Fruit fly (Drosophila melanogaster) whole organism, embryonic: ENCODE measurements around the gene cv-c.
A peak's percentile ranks its signal among the peaks of the same experiment; 100 is the strongest.

Experiments used
- Bgb ChIP-seq: fragments of 200-800 bp; sonication (Bioruptor generic); IDR thresholded peaks from 2 replicates; pipeline ENCODE4 v1.3.6; 2022; ENCODE audit warnings: missing biosample characterization, missing genetic modification characterization; ENCODE audit not compliant: partially characterized antibody
- CG10267 ChIP-seq: fragments of 200-800 bp; sonication (Bioruptor generic); optimal IDR thresholded peaks from 2 replicates; lab custom pipeline; 2018; ENCODE audit warnings: missing biosample characterization, mild to moderate bottlenecking, missing genetic modification characterization, moderate library complexity
- CG11398 ChIP-seq: fragments of 200-800 bp; sonication (Bioruptor generic); optimal IDR thresholded peaks from 2 replicates; lab custom pipeline; 2016; ENCODE audit warnings: missing biosample characterization, missing genetic modification characterization
- CG11560 ChIP-seq: fragments of 200-800 bp; sonication (Bioruptor generic); IDR thresholded peaks from 3 replicates; pipeline ENCODE4 v1.3.6; 2022; ENCODE audit warnings: missing biosample characterization, missing genetic modification characterization
- CG1529 ChIP-seq: fragments of 200-800 bp; sonication (Bioruptor generic); optimal IDR thresholded peaks from 3 replicates; lab custom pipeline; 2018; ENCODE audit warnings: missing biosample characterization, missing genetic modification characterization
- CG15601 ChIP-seq: fragments of 200-800 bp; sonication (Bioruptor generic); optimal IDR thresholded peaks from 3 replicates; lab custom pipeline; 2019; ENCODE audit warnings: missing biosample characterization, mild to moderate bottlenecking, missing genetic modification characterization, moderate library complexity
- CG16813 ChIP-seq: fragments of 200-800 bp; sonication (Bioruptor generic); IDR thresholded peaks from 3 replicates; pipeline ENCODE4 v1.3.6; 2022; ENCODE audit warnings: missing biosample characterization, missing genetic modification characterization; ENCODE audit not compliant: partially characterized antibody
- CG17186 ChIP-seq: fragments of 200-800 bp; sonication (Bioruptor generic); optimal IDR thresholded peaks from 3 replicates; lab custom pipeline; 2017; ENCODE audit warnings: missing biosample characterization, missing genetic modification reagents, missing genetic modification characterization
- CG17829 ChIP-seq: fragments of 200-800 bp; optimal IDR thresholded peaks from 2 replicates; lab custom pipeline; 2019; ENCODE audit warnings: missing biosample characterization, mild to moderate bottlenecking, missing genetic modification characterization, moderate library complexity
- CG1832 ChIP-seq: fragments of 200-800 bp; sonication (Bioruptor generic); optimal IDR thresholded peaks from 2 replicates; lab custom pipeline; 2017; ENCODE audit warnings: missing biosample characterization, mild to moderate bottlenecking, missing genetic modification characterization, inconsistent platforms
- CG18764 ChIP-seq: fragments of 200-800 bp; sonication (Bioruptor generic); optimal IDR thresholded peaks from 3 replicates; lab custom pipeline; 2016; ENCODE audit warnings: missing biosample characterization, missing genetic modification characterization
- CG2116 ChIP-seq: fragments of 200-800 bp; sonication (Bioruptor generic); optimal IDR thresholded peaks from 3 replicates; lab custom pipeline; 2018; ENCODE audit warnings: missing biosample characterization, mild to moderate bottlenecking, missing genetic modification characterization
- CG2129 ChIP-seq: fragments of 200-800 bp; sonication (Bioruptor generic); IDR thresholded peaks from 2 replicates; pipeline ENCODE4 v1.3.6; 2022; ENCODE audit warnings: missing biosample characterization, missing genetic modification characterization; ENCODE audit not compliant: partially characterized antibody
- CG2678 ChIP-seq: fragments of 200-800 bp; sonication (Bioruptor generic); optimal IDR thresholded peaks from 3 replicates; lab custom pipeline; 2019; ENCODE audit warnings: missing biosample characterization, mild to moderate bottlenecking, missing genetic modification characterization, moderate library complexity
- CG32532 ChIP-seq: fragments of 200-800 bp; sonication (Bioruptor generic); IDR thresholded peaks from 2 replicates; pipeline ENCODE4 v1.3.6; 2022; ENCODE audit warnings: missing biosample characterization, missing genetic modification characterization
- CG4328 ChIP-seq: fragments of 200-800 bp; sonication (Bioruptor generic); optimal IDR thresholded peaks from 3 replicates; lab custom pipeline; 2017; ENCODE audit warnings: missing biosample characterization, missing genetic modification reagents, missing genetic modification characterization
- CG4820 ChIP-seq: fragments of 200-800 bp; sonication (Bioruptor generic); optimal IDR thresholded peaks from 3 replicates; lab custom pipeline; 2016; ENCODE audit warnings: missing biosample characterization, missing genetic modification characterization
- CG6272 ChIP-seq: fragments of 200-800 bp; sonication (Bioruptor generic); IDR thresholded peaks from 2 replicates; pipeline ENCODE4 v1.3.6; 2022; ENCODE audit warnings: missing biosample characterization, missing genetic modification characterization
- CG7928 ChIP-seq: fragments of 200-800 bp; sonication (Bioruptor generic); optimal IDR thresholded peaks from 2 replicates; lab custom pipeline; 2017; ENCODE audit warnings: missing biosample characterization, mild to moderate bottlenecking, missing genetic modification characterization
- CG8478 ChIP-seq: fragments of >200 bp; optimal IDR thresholded peaks from 2 replicates; lab custom pipeline; 2018
- CG9797 ChIP-seq: fragments of 200-800 bp; sonication (Bioruptor generic); optimal IDR thresholded peaks from 3 replicates; lab custom pipeline; 2018; ENCODE audit warnings: missing biosample characterization, mild to moderate bottlenecking, missing genetic modification characterization
- CG9932 ChIP-seq: fragments of 200-800 bp; sonication (Bioruptor generic); IDR thresholded peaks from 2 replicates; pipeline ENCODE4 v1.3.6; 2022; ENCODE audit warnings: missing biosample characterization, missing genetic modification characterization
- Drgx ChIP-seq: fragments of 200-800 bp; sonication (Bioruptor generic); IDR thresholded peaks from 2 replicates; pipeline ENCODE4 v1.3.6; 2022; ENCODE audit warnings: missing biosample characterization, missing genetic modification characterization
- Ets65A ChIP-seq: fragments of 200-800 bp; sonication (Bioruptor generic); peaks from one replicate; lab custom pipeline; 2016; ENCODE audit warnings: missing biosample characterization, missing genetic modification characterization
- Fer1 ChIP-seq: fragments of 200-800 bp; sonication (Bioruptor generic); optimal IDR thresholded peaks from 2 replicates; lab custom pipeline; 2017; ENCODE audit warnings: missing biosample characterization, mild to moderate bottlenecking, missing genetic modification characterization
- GATAe ChIP-seq: fragments of 200-800 bp; sonication (Bioruptor generic); conservative IDR thresholded peaks from 2 replicates; pipeline ENCODE4 v1.3.6; 2022; ENCODE audit warnings: missing biosample characterization, missing genetic modification characterization
- HLH4C ChIP-seq: fragments of 200-800 bp; sonication (Bioruptor generic); IDR thresholded peaks from 3 replicates; pipeline ENCODE4 v1.3.6; 2022; ENCODE audit warnings: missing biosample characterization, missing genetic modification characterization; ENCODE audit not compliant: partially characterized antibody
- Kr ChIP-seq: fragments of 200-800 bp; sonication (Bioruptor generic); optimal IDR thresholded peaks from 2 replicates; lab custom pipeline; 2017; ENCODE audit warnings: missing biosample characterization, mild to moderate bottlenecking, missing genetic modification characterization
- Lim3 ChIP-seq: fragments of 200-800 bp; sonication (Bioruptor generic); IDR thresholded peaks from 2 replicates; pipeline ENCODE4 v1.3.6; 2022; ENCODE audit warnings: missing biosample characterization, missing genetic modification characterization
- NFAT ChIP-seq: fragments of 200-800 bp; sonication (Bioruptor generic); IDR thresholded peaks from 2 replicates; pipeline ENCODE4 v1.3.6; 2022; ENCODE audit warnings: missing biosample characterization, missing genetic modification characterization
- PHDP ChIP-seq: fragments of 200-800 bp; sonication (Bioruptor generic); optimal IDR thresholded peaks from 3 replicates; lab custom pipeline; 2018; ENCODE audit warnings: missing biosample characterization, mild to moderate bottlenecking, missing genetic modification characterization, moderate library complexity
- Ptx1 ChIP-seq: fragments of 200-800 bp; sonication (Bioruptor generic); IDR thresholded peaks from 2 replicates; pipeline ENCODE4 v1.3.6; 2022; ENCODE audit warnings: missing biosample characterization, missing genetic modification characterization
- Rfx ChIP-seq: fragments of 200-800 bp; sonication (Bioruptor generic); IDR thresholded peaks from 2 replicates; pipeline ENCODE4 v1.3.6; 2022; ENCODE audit warnings: missing biosample characterization, missing genetic modification characterization
- Spps ChIP-seq: fragments of 200-800 bp; sonication (Bioruptor generic); optimal IDR thresholded peaks from 2 replicates; lab custom pipeline; 2018; ENCODE audit warnings: missing biosample characterization, mild to moderate bottlenecking, missing genetic modification characterization
- Taf1 ChIP-seq: fragments of 200-800 bp; sonication (Bioruptor generic); IDR thresholded peaks from 2 replicates; pipeline ENCODE4 v1.3.6; 2022; ENCODE audit warnings: missing biosample characterization, missing genetic modification characterization
- ash1 ChIP-seq: fragments of 200-800 bp; sonication (Bioruptor generic); optimal IDR thresholded peaks from 2 replicates; lab custom pipeline; 2018; ENCODE audit warnings: missing biosample characterization, mild to moderate bottlenecking, missing genetic modification characterization
- ato ChIP-seq: fragments of 200-800 bp; sonication (Bioruptor generic); IDR thresholded peaks from 2 replicates; pipeline ENCODE4 v1.3.6; 2022; ENCODE audit warnings: missing biosample characterization, missing genetic modification characterization; ENCODE audit not compliant: partially characterized antibody
- danr ChIP-seq: fragments of 200-800 bp; sonication (Bioruptor generic); IDR thresholded peaks from 2 replicates; pipeline ENCODE4 v1.3.6; 2022; ENCODE audit warnings: missing biosample characterization, missing genetic modification characterization
- dmrt99B ChIP-seq: fragments of 200-800 bp; sonication (Bioruptor generic); optimal IDR thresholded peaks from 2 replicates; lab custom pipeline; 2018; ENCODE audit warnings: missing biosample characterization, mild to moderate bottlenecking, missing genetic modification characterization, moderate library complexity
- en ChIP-seq: fragments of 200-800 bp; sonication (Bioruptor generic); optimal IDR thresholded peaks from 2 replicates; lab custom pipeline; 2016; ENCODE audit warnings: missing biosample characterization, missing genetic modification characterization
- esg ChIP-seq: fragments of 200-800 bp; sonication (Bioruptor generic); conservative IDR thresholded peaks from 2 replicates; pipeline ENCODE4 v1.3.6; 2022; ENCODE audit warnings: missing biosample characterization, missing genetic modification characterization
- eyg ChIP-seq: fragments of 200-800 bp; sonication (Bioruptor generic); optimal IDR thresholded peaks from 3 replicates; lab custom pipeline; 2016; ENCODE audit warnings: missing biosample characterization, missing genetic modification characterization
- hb ChIP-seq: fragments of 200-800 bp; sonication (Bioruptor generic); IDR thresholded peaks from 3 replicates; pipeline ENCODE4 v1.3.6; 2022; ENCODE audit warnings: missing biosample characterization, missing genetic modification characterization; ENCODE audit not compliant: partially characterized antibody
- hkb ChIP-seq, 2 experiments: fragments of 200-800 bp in 1 of 2; fragments of >200 bp in 1 of 2; sonication (Bioruptor generic) in 1 of 2; IDR thresholded peaks in 1 of 2; optimal IDR thresholded peaks in 1 of 2; 2 replicates each; pipeline versions ENCODE4 v1.3.6 to Lab custom; 2017 to 2022; ENCODE audit warnings: missing biosample characterization in 1 of 2, missing genetic modification characterization in 1 of 2
- hth ChIP-seq: fragments of >200 bp; optimal IDR thresholded peaks from 2 replicates; lab custom pipeline; 2017; ENCODE audit warnings: inconsistent platforms
- sim ChIP-seq: fragments of 200-800 bp; sonication (Bioruptor generic); IDR thresholded peaks from 2 replicates; pipeline ENCODE4 v1.3.6; 2022; ENCODE audit warnings: missing biosample characterization, missing genetic modification characterization
- sisA ChIP-seq: fragments of 200-800 bp; sonication (Bioruptor generic); IDR thresholded peaks from 2 replicates; pipeline ENCODE4 v1.3.6; 2022; ENCODE audit warnings: missing biosample characterization, missing genetic modification characterization
- tll ChIP-seq, 2 experiments: fragments of 200-800 bp in 1 of 2; fragments of >200 bp in 1 of 2; sonication (Bioruptor generic) in 1 of 2; optimal IDR thresholded peaks; 2 replicates each; lab custom pipeline; 2017 to 2019; ENCODE audit warnings: missing biosample characterization in 2 of 2, missing genetic modification characterization in 2 of 2, mild to moderate bottlenecking in 1 of 2, moderate library complexity in 1 of 2
- tx ChIP-seq: fragments of 200-800 bp; sonication (Bioruptor generic); optimal IDR thresholded peaks from 2 replicates; lab custom pipeline; 2016; ENCODE audit warnings: missing biosample characterization, missing genetic modification characterization
- vvl ChIP-seq: fragments of 200-800 bp; sonication (Bioruptor generic); IDR thresholded peaks from 2 replicates; pipeline ENCODE4 v1.3.6; 2022; ENCODE audit warnings: missing biosample characterization, missing genetic modification characterization
- wdn ChIP-seq: fragments of 200-800 bp; sonication (Bioruptor generic); IDR thresholded peaks from 2 replicates; pipeline ENCODE4 v1.3.6; 2022; ENCODE audit warnings: missing biosample characterization, missing genetic modification characterization

The cv-c gene

dm6 chr3R:14386088-14386822 lies 95.3 kb downstream of the cv-c start (continued):
- TF ChIP-seq CG10267 (tag; lab: Kevin White, UChicago) (peak; percentile 35), eyg (GFP tag; lab: Kevin White, UChicago) (no peak), CG7928 (GFP tag; lab: Kevin White, UChicago) (no peak), CG8478 (no peak), sim (GFP tag; lab: Robert Waterston, UW) (no peak), Ptx1 (GFP tag; lab: Robert Waterston, UW) (no peak), hkb (optimal IDR thresholded peaks at IDR 0.05; lab: Kevin White, UChicago) (no peak), hkb (GFP tag; IDR thresholded peaks at IDR 0.05; lab: Robert Waterston, UW) (no peak), Taf1 (no peak), NFAT (GFP tag; lab: Robert Waterston, UW) (no peak), Drgx (GFP tag; lab: Robert Waterston, UW) (no peak), HLH4C (GFP tag; lab: Robert Waterston, UW) (no peak), CG18764 (GFP tag; lab: Kevin White, UChicago) (no peak), CG2678 (peak; percentile 44), danr (GFP tag; lab: Robert Waterston, UW) (no peak), CG1529 (GFP tag; lab: Kevin White, UChicago) (peak; percentile 29), esg (GFP tag; lab: Robert Waterston, UW) (no peak), CG4820 (peak; percentile 28), Kr (GFP tag; lab: Kevin White, UChicago) (no peak), dmrt99B (tag; lab: Kevin White, UChicago) (peak; percentile 19), CG11398 (GFP tag; lab: Kevin White, UChicago) (no peak), Ets65A (GFP tag; lab: Kevin White, UChicago) (peak; percentile 48), Lim3 (no peak), Bgb (GFP tag; lab: Robert Waterston, UW) (no peak), ato (GFP tag; lab: Robert Waterston, UW) (no peak), CG1832 (GFP tag; lab: Kevin White, UChicago) (no peak), GATAe (GFP tag; lab: Robert Waterston, UW) (no peak), CG17186 (no peak), PHDP (peak; percentile 39), hb (no peak), Fer1 (GFP tag; lab: Kevin White, UChicago) (no peak), CG11560 (no peak), CG2129 (GFP tag; lab: Robert Waterston, UW) (no peak), CG9797 (GFP tag; lab: Kevin White, UChicago) (no peak), CG15601 (tag; lab: Kevin White, UChicago) (peak; percentile 54), Spps (tag; lab: Kevin White, UChicago) (peak; percentile 42), tx (no peak), tll (GFP tag; optimal IDR thresholded peaks at IDR 0.05; lab: Kevin White, UChicago) (no peak), en (GFP tag; lab: Kevin White, UChicago) (no peak), CG17829 (tag; lab: Kevin White, UChicago) (peak; percentile 38), Rfx (GFP tag; lab: Robert Waterston, UW) (no peak), CG6272 (no peak), hth (lab: Kevin White, UChicago) (no peak), CG4328 (GFP tag; lab: Kevin White, UChicago) (peak; percentile 19), sisA (GFP tag; lab: Robert Waterston, UW) (no peak), CG16813 (GFP tag; lab: Robert Waterston, UW) (no peak), CG32532 (GFP tag; lab: Robert Waterston, UW) (no peak), wdn (GFP tag; lab: Robert Waterston, UW) (no peak), vvl (GFP tag; lab: Robert Waterston, UW) (no peak), ash1 (GFP tag; lab: Kevin White, UChicago) (no peak), CG2116 (GFP tag; lab: Kevin White, UChicago) (no peak), CG9932 (no peak)
